Worm (Caenorhabditis elegans) whole organism, young adult: ENCODE data around the gene his-40.

Source experiments
- B0261.1 ChIP-seq: sonication (generic microtip); optimal IDR thresholded peaks from 2 replicates; lab custom pipeline; 2016; ENCODE audit warnings: mild to moderate bottlenecking, missing genetic modification characterization, moderate library complexity, missing compliant biosample characterization
- B0336.3 ChIP-seq: fragments of 200-800 bp; sonication (Bioruptor generic); IDR thresholded peaks from 2 replicates; pipeline ENCODE4 v1.3.6; 2022; ENCODE audit warnings: missing genetic modification characterization, missing compliant biosample characterization
- C06A6.2 ChIP-seq: fragments of 200-800 bp; sonication (Bioruptor generic); conservative IDR thresholded peaks from 2 replicates; pipeline ENCODE4 v1.3.6; 2022; ENCODE audit warnings: missing genetic modification characterization, missing compliant biosample characterization
- F10E7.11 ChIP-seq: sonication (generic microtip); optimal IDR thresholded peaks from 2 replicates; lab custom pipeline; 2017; ENCODE audit warnings: mild to moderate bottlenecking, missing genetic modification characterization, moderate library complexity, missing compliant biosample characterization
- F39B2.1 ChIP-seq: fragments of 200-800 bp; sonication (Bioruptor generic); IDR thresholded peaks from 2 replicates; pipeline ENCODE4 v1.3.6; 2022; ENCODE audit warnings: missing genetic modification reagents, missing genetic modification characterization, missing compliant biosample characterization
- F49E8.2 ChIP-seq: sonication (generic microtip); optimal IDR thresholded peaks from 3 replicates; lab custom pipeline; 2017; ENCODE audit warnings: missing genetic modification characterization, mild to moderate bottlenecking, missing compliant biosample characterization, antibody characterized with exemption, moderate library complexity; ENCODE audit not compliant: insufficient read depth
- F52B5.7 ChIP-seq: sonication (generic microtip); optimal IDR thresholded peaks from 2 replicates; lab custom pipeline; 2016; ENCODE audit warnings: mild to moderate bottlenecking, missing genetic modification characterization, missing compliant biosample characterization
- F57A8.1 ChIP-seq: fragments of 200-800 bp; sonication (Bioruptor generic); optimal IDR thresholded peaks from 2 replicates; lab custom pipeline; 2018; ENCODE audit warnings: mild to moderate bottlenecking, missing genetic modification characterization, moderate library complexity, missing compliant biosample characterization
- F57C9.4 ChIP-seq: sonication (generic microtip); optimal IDR thresholded peaks from 2 replicates; lab custom pipeline; 2017; ENCODE audit warnings: mild to moderate bottlenecking, missing genetic modification characterization, missing compliant biosample characterization
- T26A5.8 ChIP-seq: sonication (generic microtip); optimal IDR thresholded peaks from 2 replicates; lab custom pipeline; 2016; ENCODE audit warnings: missing genetic modification characterization, missing compliant biosample characterization
- Y56A3A.18 ChIP-seq: fragments of 200-800 bp; sonication (Bioruptor generic); IDR thresholded peaks from 2 replicates; pipeline ENCODE4 v1.3.6; 2022; ENCODE audit warnings: missing genetic modification reagents, missing genetic modification characterization, missing compliant biosample characterization
- Y79H2A.3 ChIP-seq: fragments of 200-800 bp; sonication (Bioruptor generic); conservative IDR thresholded peaks from 2 replicates; pipeline ENCODE4 v1.3.6; 2022; ENCODE audit warnings: missing genetic modification reagents, missing genetic modification characterization, missing compliant biosample characterization
- akir-1 ChIP-seq: fragments of 200-800 bp; sonication (Bioruptor generic); optimal IDR thresholded peaks from 2 replicates; lab custom pipeline; 2018; ENCODE audit warnings: mild to moderate bottlenecking, missing genetic modification characterization, moderate library complexity, missing compliant biosample characterization
- atf-7 ChIP-seq: sonication (generic microtip); optimal IDR thresholded peaks from 2 replicates; lab custom pipeline; 2017; ENCODE audit warnings: mild to moderate bottlenecking, missing genetic modification characterization, missing compliant biosample characterization
- attf-6 ChIP-seq: fragments of 200-800 bp; sonication (Bioruptor generic); IDR thresholded peaks from 2 replicates; pipeline ENCODE4 v1.3.6; 2022; ENCODE audit warnings: missing genetic modification reagents, missing genetic modification characterization, missing compliant biosample characterization
- cebp-2 ChIP-seq: fragments of 200-800 bp; sonication (Bioruptor generic); IDR thresholded peaks from 2 replicates; pipeline ENCODE4 v1.3.6; 2022; ENCODE audit warnings: missing genetic modification characterization, missing compliant biosample characterization
- ceh-100 ChIP-seq: fragments of 200-800 bp; sonication (Bioruptor generic); IDR thresholded peaks from 2 replicates; pipeline ENCODE4 v1.3.6; 2022; ENCODE audit warnings: missing genetic modification reagents, missing genetic modification characterization, missing compliant biosample characterization
- ceh-40 ChIP-seq: fragments of 200-800 bp; sonication (Bioruptor generic); IDR thresholded peaks from 2 replicates; pipeline ENCODE4 v1.3.6; 2022; ENCODE audit warnings: missing genetic modification characterization, missing compliant biosample characterization
- ceh-79 ChIP-seq: sonication (generic microtip); optimal IDR thresholded peaks from 2 replicates; lab custom pipeline; 2017; ENCODE audit warnings: mild to moderate bottlenecking, missing genetic modification characterization, missing compliant biosample characterization
- chd-7 ChIP-seq: sonication (generic microtip); optimal IDR thresholded peaks from 2 replicates; lab custom pipeline; 2016; ENCODE audit warnings: mild to moderate bottlenecking, missing genetic modification characterization, moderate library complexity, missing compliant biosample characterization
- dpl-1 ChIP-seq: fragments of 150-350 bp; optimal IDR thresholded peaks from 2 replicates; lab custom pipeline; 2014; ENCODE audit warnings: missing biosample characterization, missing genetic modification reagents, missing genetic modification characterization
- ekl-4 ChIP-seq: fragments of 200-800 bp; sonication (Bioruptor generic); IDR thresholded peaks from 2 replicates; pipeline ENCODE4 v1.3.6; 2022; ENCODE audit warnings: missing genetic modification reagents, missing genetic modification characterization, missing compliant biosample characterization
- hlh-12 ChIP-seq: sonication (generic microtip); optimal IDR thresholded peaks from 2 replicates; lab custom pipeline; 2016; ENCODE audit warnings: missing genetic modification characterization, missing compliant biosample characterization
- hmg-1.2 ChIP-seq: fragments of 200-800 bp; sonication (Bioruptor generic); IDR thresholded peaks from 2 replicates; pipeline ENCODE4 v1.3.6; 2022; ENCODE audit warnings: missing genetic modification reagents, missing genetic modification characterization, missing compliant biosample characterization
- hrde-1 ChIP-seq: sonication (generic microtip); optimal IDR thresholded peaks from 2 replicates; lab custom pipeline; 2016; ENCODE audit warnings: missing genetic modification characterization, mild to moderate bottlenecking, missing compliant biosample characterization, moderate library complexity, missing genotype, missing genetic modification reagents, borderline replicate concordance
- let-526 ChIP-seq: fragments of 200-800 bp; sonication (Bioruptor generic); IDR thresholded peaks from 2 replicates; pipeline ENCODE4 v1.3.6; 2022; ENCODE audit warnings: missing genetic modification reagents, missing genetic modification characterization, missing compliant biosample characterization
- lin-26 ChIP-seq: fragments of 200-800 bp; sonication (Bioruptor generic); IDR thresholded peaks from 2 replicates; pipeline ENCODE4 v1.3.6; 2022; ENCODE audit warnings: missing genetic modification reagents, missing genetic modification characterization, missing compliant biosample characterization
- lin-40 ChIP-seq: sonication (generic microtip); optimal IDR thresholded peaks from 2 replicates; lab custom pipeline; 2016; ENCODE audit warnings: missing genetic modification characterization, mild to moderate bottlenecking, missing compliant biosample characterization, missing genotype, missing genetic modification reagents
- lin-54 ChIP-seq: fragments of 200-800 bp; sonication (Bioruptor generic); optimal IDR thresholded peaks from 2 replicates; lab custom pipeline; 2018; ENCODE audit warnings: mild to moderate bottlenecking, missing genetic modification characterization, missing compliant biosample characterization
- lsl-1 ChIP-seq: fragments of 200-800 bp; sonication (Bioruptor generic); optimal IDR thresholded peaks from 2 replicates; lab custom pipeline; 2018; ENCODE audit warnings: mild to moderate bottlenecking, missing genetic modification characterization, moderate library complexity, missing compliant biosample characterization
- madf-10 ChIP-seq: sonication (generic microtip); optimal IDR thresholded peaks from 2 replicates; lab custom pipeline; 2016; ENCODE audit warnings: mild to moderate bottlenecking, missing genetic modification characterization, missing compliant biosample characterization
- mcd-1 ChIP-seq: fragments of 200-800 bp; sonication (Bioruptor generic); IDR thresholded peaks from 2 replicates; pipeline ENCODE4 v1.3.6; 2022; ENCODE audit warnings: missing genetic modification reagents, missing genetic modification characterization, missing compliant biosample characterization
- mel-28 ChIP-seq: sonication (generic microtip); optimal IDR thresholded peaks from 2 replicates; lab custom pipeline; 2016; ENCODE audit warnings: borderline replicate concordance, mild to moderate bottlenecking, missing genetic modification characterization, missing compliant biosample characterization
- nhr-120 ChIP-seq: fragments of 200-800 bp; sonication (Bioruptor generic); IDR thresholded peaks from 2 replicates; pipeline ENCODE4 v1.3.6; 2022; ENCODE audit warnings: missing genetic modification characterization, missing compliant biosample characterization
- nhr-179 ChIP-seq: sonication (generic microtip); optimal IDR thresholded peaks from 2 replicates; lab custom pipeline; 2016; ENCODE audit warnings: mild to moderate bottlenecking, missing genetic modification characterization, missing compliant biosample characterization
- pbrm-1 ChIP-seq: fragments of 200-800 bp; sonication (Bioruptor generic); IDR thresholded peaks from 2 replicates; pipeline ENCODE4 v1.3.6; 2022; ENCODE audit warnings: missing genetic modification reagents, missing genetic modification characterization, missing compliant biosample characterization
- rpc-1 ChIP-seq, 2 experiments: fragments of 150-350 bp in 1 of 2; sonication (generic microtip) in 1 of 2; optimal IDR thresholded peaks; 2 replicates each; lab custom pipeline; 2014 to 2018; ENCODE audit warnings: missing biosample characterization in 1 of 2, missing genetic modification characterization in 1 of 2, missing genetic modification reagents in 1 of 2, missing genotype in 1 of 2
- sea-2 ChIP-seq: fragments of 200-800 bp; sonication (Bioruptor generic); IDR thresholded peaks from 2 replicates; pipeline ENCODE4 v1.3.6; 2022; ENCODE audit warnings: missing genetic modification characterization, missing compliant biosample characterization
- snpc-1.1 ChIP-seq: sonication (generic microtip); optimal IDR thresholded peaks from 2 replicates; lab custom pipeline; 2017; ENCODE audit warnings: missing genetic modification characterization, mild to moderate bottlenecking, missing compliant biosample characterization, antibody characterized with exemption, moderate library complexity, missing genotype, missing genetic modification reagents; ENCODE audit not compliant: insufficient read depth
- tbx-9 ChIP-seq: sonication (generic microtip); optimal IDR thresholded peaks from 2 replicates; lab custom pipeline; 2016; ENCODE audit warnings: borderline replicate concordance, missing genetic modification characterization, inconsistent platforms, missing compliant biosample characterization
- unc-130 ChIP-seq: sonication (generic microtip); optimal IDR thresholded peaks from 2 replicates; lab custom pipeline; 2016; ENCODE audit warnings: missing genetic modification reagents, missing genetic modification characterization, missing compliant biosample characterization
- zfh-2 ChIP-seq: fragments of 200-800 bp; sonication (Bioruptor generic); conservative IDR thresholded peaks from 2 replicates; pipeline ENCODE4 v1.3.6; 2022; ENCODE audit warnings: missing genetic modification reagents, missing genetic modification characterization, missing compliant biosample characterization
- zim-3 ChIP-seq: sonication (generic microtip); optimal IDR thresholded peaks from 2 replicates; lab custom pipeline; 2017; ENCODE audit warnings: mild to moderate bottlenecking, missing genetic modification characterization, moderate library complexity, missing compliant biosample characterization
- ztf-25 ChIP-seq: fragments of 200-800 bp; sonication (Bioruptor generic); IDR thresholded peaks from 2 replicates; pipeline ENCODE4 v1.3.6; 2022; ENCODE audit warnings: missing genetic modification reagents, missing genetic modification characterization, missing compliant biosample characterization
- ztf-26 ChIP-seq: sonication (generic microtip); optimal IDR thresholded peaks from 2 replicates; lab custom pipeline; 2017; ENCODE audit warnings: missing genetic modification characterization, missing compliant biosample characterization
- ztf-3 ChIP-seq: fragments of 200-800 bp; sonication (Bioruptor generic); optimal IDR thresholded peaks from 2 replicates; lab custom pipeline; 2018; ENCODE audit warnings: mild to moderate bottlenecking, missing genetic modification characterization, missing compliant biosample characterization
- ztf-6 ChIP-seq: fragments of 200-800 bp; sonication (Bioruptor generic); IDR thresholded peaks from 2 replicates; pipeline ENCODE4 v1.3.6; 2022; ENCODE audit warnings: missing genetic modification reagents, missing genetic modification characterization, missing compliant biosample characterization

The his-40 gene

ce11 chrX:7264591-7265306 is 45.2 kb upstream of the his-40 start (continued):
- TF ChIP-seq tbx-9 (no peak), F49E8.2 (no peak), zim-3 (tag; lab: Kevin White, UChicago) (no peak), snpc-1.1 (tag; lab: Kevin White, UChicago) (no peak), lin-54 (GFP tag; lab: Kevin White, UChicago) (no peak), attf-6 (GFP tag; lab: Robert Waterston, UW) (no peak), unc-130 (GFP tag; lab: Kevin White, UChicago) (no peak), Y56A3A.18 (0 out of 2 replicates have a peak, but pooled peaks have one; percentile 50), F39B2.1 (GFP tag; lab: Robert Waterston, UW) (no peak), ztf-6 (GFP tag; lab: Robert Waterston, UW) (peak; percentile 64), hrde-1 (tag; lab: Kevin White, UChicago) (no peak), Y79H2A.3 (GFP tag; lab: Robert Waterston, UW) (no peak), chd-7 (tag; lab: Kevin White, UChicago) (peak; percentile 64), zfh-2 (GFP tag; lab: Robert Waterston, UW) (peak; percentile 98), lin-26 (GFP tag; lab: Robert Waterston, UW) (no peak; the same call in 1 of the 2 replicates), mcd-1 (peak; percentile 78), F10E7.11 (tag; lab: Kevin White, UChicago) (no peak), ceh-79 (no peak), mel-28 (tag; lab: Kevin White, UChicago) (no peak), F57C9.4 (no peak), F57A8.1 (no peak), ceh-100 (no peak), T26A5.8 (no peak), dpl-1 (no peak), ztf-3 (no peak), nhr-120 (GFP tag; lab: Robert Waterston, UW) (no peak), hmg-1.2 (peak; percentile 77), rpc-1 (optimal IDR thresholded peaks at IDR 0.05; lab: Kevin White, UChicago) (no peak), rpc-1 (tag; optimal IDR thresholded peaks at IDR 0.05; lab: Kevin White, UChicago) (no peak), nhr-179 (tag; lab: Kevin White, UChicago) (no peak), ztf-26 (tag; lab: Kevin White, UChicago) (peak; percentile 88), B0261.1 (tag; lab: Kevin White, UChicago) (peak; percentile 11), akir-1 (no peak), lin-40 (tag; lab: Kevin White, UChicago) (peak; percentile 90), pbrm-1 (GFP tag; lab: Robert Waterston, UW) (peak; percentile 76), ekl-4 (GFP tag; lab: Robert Waterston, UW) (no peak), sea-2 (GFP tag; lab: Robert Waterston, UW) (no peak), ceh-40 (GFP tag; lab: Robert Waterston, UW) (no peak), ztf-25 (GFP tag; lab: Robert Waterston, UW) (no peak), hlh-12 (tag; lab: Kevin White, UChicago) (no peak), F52B5.7 (tag; lab: Kevin White, UChicago) (no peak), let-526 (0 out of 2 replicates have a peak, but pooled peaks have one; percentile 38), C06A6.2 (GFP tag; lab: Robert Waterston, UW) (no peak), cebp-2 (no peak), madf-10 (tag; lab: Kevin White, UChicago) (peak; percentile 69), lsl-1 (GFP tag; lab: Kevin White, UChicago) (no peak), atf-7 (tag; lab: Kevin White, UChicago) (peak; percentile 46), B0336.3 (GFP tag; lab: Robert Waterston, UW) (peak; percentile 89)
